Worm (Caenorhabditis elegans): Measurements from ENCODE around the gene F16B4.5.

Gene F16B4.5

DNA sequence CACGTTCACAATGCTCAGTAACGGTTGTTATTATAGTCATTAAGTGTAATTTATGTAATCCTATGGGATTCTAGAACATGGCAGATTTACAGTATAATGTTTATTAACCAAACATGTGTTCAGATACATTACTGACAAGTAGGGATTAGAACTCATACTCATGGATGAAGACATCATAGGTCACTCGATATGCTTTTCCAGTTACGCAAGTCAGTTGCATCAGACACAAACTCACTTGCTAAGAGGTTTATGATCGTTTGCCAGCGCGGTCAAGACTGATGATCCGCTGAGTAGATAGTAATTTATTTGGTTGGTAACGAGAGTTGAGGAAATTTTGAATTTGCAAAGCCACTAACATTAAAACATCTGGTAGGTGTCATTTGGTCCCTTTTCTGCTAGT, 13.6 kb upstream of the F16B4.5 start:
- TF ChIP-seq dao-5 (tag; optimal IDR thresholded peaks at IDR 0.05) (no peak), him-1 (tag; optimal IDR thresholded peaks at IDR 0.05) (no peak), W03F9.2 (tag; optimal IDR thresholded peaks at IDR 0.05) (no peak)

DNA sequence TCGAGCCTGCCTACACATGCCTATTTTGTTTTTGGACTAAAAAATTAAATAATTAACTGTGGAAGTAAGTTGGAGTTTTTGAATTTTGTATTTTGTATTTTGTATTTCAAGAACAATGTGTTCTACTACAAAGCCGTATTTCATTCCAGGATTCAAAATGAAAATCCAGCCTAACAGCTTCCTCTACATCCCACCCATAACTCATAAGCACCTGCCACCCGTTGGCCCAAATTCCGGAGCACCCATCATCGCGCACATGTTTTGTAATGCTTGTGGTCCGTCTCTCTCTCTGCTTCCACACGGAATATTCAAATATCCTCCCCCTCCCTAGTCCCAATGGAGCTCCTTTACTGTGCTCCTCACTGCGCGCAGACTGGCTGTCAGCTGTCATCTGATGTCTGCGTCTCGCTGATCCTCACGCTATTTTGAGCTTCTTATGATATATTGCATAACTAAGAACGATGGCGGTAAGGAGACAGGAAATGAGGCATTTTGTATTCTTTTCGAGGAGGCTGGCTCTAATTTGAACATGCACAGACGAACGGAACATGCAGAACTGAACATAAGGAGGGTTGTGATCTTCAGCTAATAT, 12.6 kb upstream of the F16B4.5 start:
- no peak for TF ChIP-seq W03F9.2 (tag; optimal IDR thresholded peaks at IDR 0.05)
- no peak for TF ChIP-seq him-1 (tag; optimal IDR thresholded peaks at IDR 0.05)
- TF ChIP-seq dao-5 (tag; optimal IDR thresholded peaks at IDR 0.05), result no peak

DNA sequence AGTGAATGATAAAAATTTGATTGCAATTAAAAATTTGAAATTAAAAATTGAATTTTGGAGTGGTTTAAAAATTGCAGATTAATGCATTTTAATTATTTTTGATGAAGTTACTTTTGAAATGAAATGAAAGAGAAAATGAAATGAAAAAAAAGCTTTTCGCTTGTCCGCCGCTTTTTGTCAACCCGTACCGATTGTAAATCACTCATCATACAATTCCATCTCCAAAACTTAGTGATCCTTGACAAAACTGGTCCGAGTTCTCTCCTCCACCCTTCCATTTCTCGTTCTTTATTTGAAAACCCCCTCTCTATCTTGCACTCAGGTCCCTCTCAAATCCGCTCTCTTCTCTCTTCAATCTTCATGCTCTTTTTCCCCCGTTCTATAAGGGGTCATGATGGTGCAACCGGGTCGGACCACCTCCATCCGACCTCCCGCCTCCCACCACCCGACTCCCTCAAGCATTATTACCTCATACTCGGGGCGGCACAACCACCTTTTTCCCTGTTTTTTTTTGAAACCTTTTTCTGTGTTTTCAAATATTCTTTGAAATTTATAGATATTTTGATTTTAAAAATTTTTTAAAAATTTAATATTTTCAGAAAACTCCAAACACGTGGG, 11.0 kb upstream of the F16B4.5 start:
- TF ChIP-seq him-1 (tag; optimal IDR thresholded peaks at IDR 0.05) (no peak), dao-5 (tag; optimal IDR thresholded peaks at IDR 0.05) (no peak), W03F9.2 (tag; optimal IDR thresholded peaks at IDR 0.05) (no peak)

DNA sequence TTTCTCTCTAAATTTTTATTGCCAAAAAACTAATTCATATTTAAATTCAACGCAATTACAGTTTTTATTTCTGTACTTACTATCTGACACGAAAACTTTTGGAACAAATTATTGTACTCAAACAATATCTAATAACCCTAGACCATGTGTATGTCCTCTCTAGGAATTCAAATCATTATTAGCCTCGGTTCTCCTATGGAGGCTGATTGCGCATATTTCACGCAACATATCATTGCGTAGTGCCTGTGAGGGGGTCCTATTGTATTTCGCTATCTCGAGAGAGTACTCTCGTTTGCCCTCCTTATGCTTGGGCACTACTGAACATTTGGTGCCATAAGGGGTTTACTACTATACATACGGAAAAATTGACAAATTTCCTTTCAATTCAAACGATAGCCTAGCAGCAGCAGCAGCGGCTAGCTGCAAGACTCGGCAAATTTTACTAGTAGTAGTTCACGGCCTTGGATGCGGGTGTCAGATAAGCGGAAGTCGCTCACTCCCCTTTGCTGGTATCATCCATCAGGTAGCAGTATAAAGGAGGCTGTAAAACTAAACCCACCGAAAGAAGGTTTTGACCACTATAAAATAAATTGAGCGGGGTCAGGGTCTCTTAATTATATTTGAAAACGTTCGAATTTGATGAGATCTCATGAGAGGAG, 9.5 kb upstream of the F16B4.5 start:
- TF ChIP-seq W03F9.2 (tag; optimal IDR thresholded peaks at IDR 0.05) (no peak), dao-5 (tag; optimal IDR thresholded peaks at IDR 0.05) (no peak), him-1 (tag; optimal IDR thresholded peaks at IDR 0.05) (no peak)

DNA sequence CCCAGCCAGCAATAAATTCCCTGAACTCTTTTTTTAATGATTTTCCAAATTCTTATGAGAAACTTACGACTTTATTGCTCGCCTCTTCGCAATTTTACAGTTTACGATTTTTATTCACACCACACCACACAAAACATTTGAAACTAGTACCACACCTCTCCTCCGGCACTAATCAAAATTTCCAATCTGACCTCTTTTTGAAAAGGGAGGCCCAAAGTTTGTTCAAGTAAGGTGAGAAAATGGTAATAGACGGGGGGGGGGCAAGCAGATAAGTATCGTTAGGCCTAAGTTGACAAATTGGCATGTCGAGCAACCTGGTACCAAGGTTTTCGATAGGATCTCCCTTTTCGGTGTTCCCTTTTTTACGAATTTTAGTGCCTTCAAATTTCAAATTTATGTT, 8.4 kb upstream of the F16B4.5 start:
- TF ChIP-seq him-1 (tag; optimal IDR thresholded peaks at IDR 0.05) (no peak), W03F9.2 (tag; optimal IDR thresholded peaks at IDR 0.05) (no peak), dao-5 (tag; optimal IDR thresholded peaks at IDR 0.05) (no peak)

DNA sequence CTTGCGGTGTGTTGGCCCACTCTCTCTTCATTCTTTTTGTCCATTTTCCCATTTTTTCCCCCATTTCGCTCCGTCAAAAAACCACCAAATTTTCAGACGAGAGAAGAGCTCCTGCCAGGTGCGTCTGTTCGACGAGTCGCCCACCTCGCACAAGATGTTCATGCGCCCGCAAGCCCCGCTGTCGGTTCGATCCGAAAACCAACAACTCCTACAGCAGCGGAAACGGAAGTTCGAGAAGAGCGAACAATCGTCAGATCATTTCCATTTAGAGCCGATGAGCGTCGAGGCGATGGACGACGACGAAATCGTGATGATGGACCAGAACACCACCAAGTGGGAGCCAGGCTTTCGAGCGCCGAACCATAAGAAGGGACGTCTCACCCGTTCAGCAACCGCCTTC, 5.0 kb upstream of the F16B4.5 start:
- TF ChIP-seq him-1 (tag; optimal IDR thresholded peaks at IDR 0.05) (no peak), W03F9.2 (tag; optimal IDR thresholded peaks at IDR 0.05) (no peak), dao-5 (tag; optimal IDR thresholded peaks at IDR 0.05) (no peak)

DNA sequence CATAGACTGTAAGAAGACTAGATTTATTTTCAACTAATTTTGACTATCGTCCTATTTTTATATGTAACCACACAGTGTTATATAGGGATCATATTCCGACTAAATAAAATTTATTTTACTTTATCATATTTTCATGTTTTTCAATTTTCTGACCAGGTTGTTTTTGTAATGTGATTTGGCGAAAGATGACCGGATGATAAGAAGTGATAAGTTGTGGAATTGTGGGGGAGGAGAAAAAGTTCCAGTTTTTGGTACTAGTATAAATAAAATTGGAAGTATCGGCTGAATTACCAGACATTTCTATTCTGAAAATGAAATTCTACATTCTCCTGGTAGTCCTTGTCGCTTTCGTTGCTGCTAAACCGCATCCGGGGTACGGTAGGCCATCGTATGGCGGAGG, 2.8 kb upstream of the F16B4.5 start, which contains the start of gene F16B4.7:
F16B4.7 (plus strand) TSS at position 301 of the 400 bp plus-strand sequence.
- TF ChIP-seq dao-5 (tag; optimal IDR thresholded peaks at IDR 0.05) (no peak), him-1 (tag; optimal IDR thresholded peaks at IDR 0.05) (no peak), W03F9.2 (tag; optimal IDR thresholded peaks at IDR 0.05) (no peak)

DNA sequence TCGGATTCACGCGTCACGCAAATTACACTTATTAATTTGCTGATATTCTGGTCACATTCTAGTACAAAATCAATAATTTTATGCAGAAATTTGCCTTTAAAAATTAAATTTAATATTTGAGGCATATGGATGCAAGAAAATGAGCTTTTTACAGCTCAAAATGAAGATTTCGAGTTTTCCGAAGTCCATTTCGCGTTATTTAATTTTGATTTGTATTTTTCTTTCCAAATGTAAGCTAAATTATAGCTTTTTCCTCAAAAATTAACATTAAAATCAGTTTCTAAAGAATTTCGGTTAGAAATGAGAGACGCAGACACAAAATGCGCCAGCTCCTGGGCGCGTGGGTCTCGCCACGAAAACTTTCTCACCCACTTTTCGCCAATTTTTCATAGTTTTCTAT, 1.3 kb upstream of the F16B4.5 start, which contains the start of gene F16B4.6:
F16B4.6 (plus strand) TSS at position 301 of the 400 bp plus-strand sequence.
- TF ChIP-seq dao-5 (tag; optimal IDR thresholded peaks at IDR 0.05) (no peak), W03F9.2 (tag; optimal IDR thresholded peaks at IDR 0.05) (no peak), him-1 (tag; optimal IDR thresholded peaks at IDR 0.05) (no peak)

DNA sequence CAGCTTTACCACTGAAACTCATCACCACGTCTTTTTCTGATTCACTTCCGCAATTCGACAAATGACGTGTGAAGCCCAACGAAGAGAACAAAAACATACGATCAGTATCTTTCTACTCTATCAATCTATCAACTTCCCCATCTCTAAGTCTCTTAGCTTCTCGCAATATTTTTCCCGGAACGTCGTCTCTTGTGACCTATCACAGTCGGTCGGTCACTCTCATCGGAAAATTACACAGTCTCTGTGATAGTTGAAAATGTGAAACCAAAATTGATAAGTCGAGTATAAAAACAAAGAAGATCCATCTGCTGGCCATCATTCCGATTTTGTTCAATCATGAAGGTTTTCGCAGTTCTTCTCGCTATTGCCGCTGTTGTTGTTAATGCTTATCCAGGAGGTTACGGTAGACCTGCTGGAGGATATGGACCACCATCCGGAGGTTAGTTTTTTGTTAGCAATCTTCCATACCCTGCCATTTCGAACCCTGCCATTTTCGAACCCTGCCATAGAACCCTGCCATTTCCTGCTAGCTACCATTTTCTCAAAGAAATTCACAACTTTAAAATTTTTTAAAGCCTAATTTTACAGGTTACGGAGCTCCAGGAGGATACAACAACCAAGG, 5.7 kb downstream of the F16B4.5 start, which contains the start of gene F16B4.4:
F16B4.4 (plus strand) TSS at position 221 of the 622 bp plus-strand sequence.
- TF ChIP-seq dao-5 (tag; optimal IDR thresholded peaks at IDR 0.05) (no peak), W03F9.2 (tag; optimal IDR thresholded peaks at IDR 0.05) (no peak), him-1 (tag; optimal IDR thresholded peaks at IDR 0.05) (no peak)

DNA sequence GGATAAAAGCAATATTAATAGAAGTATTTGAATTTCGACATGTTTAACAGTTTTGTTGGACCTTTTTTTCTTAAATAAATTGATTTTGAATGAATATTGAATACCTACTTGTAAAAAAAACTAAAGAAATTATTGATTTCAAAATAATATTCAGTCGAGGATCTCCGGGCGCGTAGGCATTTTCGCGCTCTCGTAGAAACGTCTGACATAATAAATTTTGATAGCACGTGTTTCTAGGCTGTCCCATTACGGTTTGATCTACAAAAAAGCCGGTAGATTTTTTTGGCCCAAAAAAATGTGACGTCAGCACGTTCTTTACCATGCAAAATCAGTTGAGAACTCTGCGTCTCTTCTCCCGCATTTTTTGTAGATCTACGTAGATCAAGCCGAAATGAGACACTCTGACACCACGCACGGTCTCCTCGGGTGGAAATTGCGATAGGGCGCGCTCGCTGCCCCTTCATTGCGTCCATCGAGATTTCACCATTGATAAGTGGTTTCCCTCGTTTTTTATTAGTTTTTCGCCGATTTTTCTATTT, 6.4 kb downstream of the F16B4.5 start:
- no peak for TF ChIP-seq W03F9.2 (tag; optimal IDR thresholded peaks at IDR 0.05)

DNA sequence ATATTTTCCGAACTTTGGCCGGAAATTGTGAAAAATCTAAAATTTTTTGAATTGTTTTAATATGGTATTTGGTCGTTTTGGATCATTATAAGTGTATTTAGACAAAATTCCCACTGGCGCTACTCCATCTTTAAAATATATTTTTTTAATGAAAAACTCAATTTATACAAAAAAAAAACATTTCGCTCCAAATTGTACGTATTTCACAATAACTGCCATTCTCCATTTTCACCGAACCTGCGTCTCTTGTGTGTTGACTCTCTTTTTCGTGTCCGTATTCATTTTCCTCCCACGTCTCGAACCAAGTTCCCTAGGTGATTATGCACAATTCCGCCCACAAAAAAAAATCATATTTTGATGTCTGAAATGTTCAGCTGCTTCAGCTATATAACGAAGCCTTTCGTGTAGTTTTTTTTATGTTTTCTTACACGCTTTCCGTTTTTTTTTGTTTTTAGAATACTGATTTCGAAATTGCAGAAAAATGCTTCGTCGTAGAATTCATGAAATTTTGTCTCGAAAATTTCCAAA, 12.4 kb downstream of the F16B4.5 start, which contains the start of gene F16B4.2:
F16B4.2 (plus strand) TSS at position 478 of the 528 bp plus-strand sequence.
- TF ChIP-seq W03F9.2 (tag; optimal IDR thresholded peaks at IDR 0.05) (no peak), him-1 (tag; optimal IDR thresholded peaks at IDR 0.05) (no peak), dao-5 (tag; optimal IDR thresholded peaks at IDR 0.05) (no peak)

DNA sequence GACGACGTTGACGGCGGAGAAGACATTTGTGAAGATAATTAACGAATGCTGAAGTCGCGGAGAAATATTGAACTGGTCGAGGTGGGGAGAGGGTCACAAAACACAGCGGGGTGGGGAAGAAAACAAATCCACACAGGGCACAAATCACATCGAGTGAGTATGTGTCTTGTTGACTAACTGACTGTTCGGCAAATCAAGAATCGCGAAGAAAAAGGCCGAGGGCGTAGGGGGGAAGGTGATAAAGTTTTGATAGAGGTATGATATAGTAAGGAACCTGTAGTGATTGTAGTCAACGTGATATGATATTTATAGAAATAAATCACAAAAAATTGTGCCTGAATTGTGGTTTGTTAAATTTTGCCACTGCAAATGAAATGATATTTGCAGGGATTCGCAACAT, 19.6 kb downstream of the F16B4.5 start, which contains the start of gene nhr-178:
nhr-178 (minus strand) TSS at position 164 of the 400 bp plus-strand sequence.
- TF ChIP-seq him-1 (tag; optimal IDR thresholded peaks at IDR 0.05), result no peak
- no peak for TF ChIP-seq W03F9.2 (tag; optimal IDR thresholded peaks at IDR 0.05)
- TF ChIP-seq dao-5 (tag; optimal IDR thresholded peaks at IDR 0.05), result no peak

DNA sequence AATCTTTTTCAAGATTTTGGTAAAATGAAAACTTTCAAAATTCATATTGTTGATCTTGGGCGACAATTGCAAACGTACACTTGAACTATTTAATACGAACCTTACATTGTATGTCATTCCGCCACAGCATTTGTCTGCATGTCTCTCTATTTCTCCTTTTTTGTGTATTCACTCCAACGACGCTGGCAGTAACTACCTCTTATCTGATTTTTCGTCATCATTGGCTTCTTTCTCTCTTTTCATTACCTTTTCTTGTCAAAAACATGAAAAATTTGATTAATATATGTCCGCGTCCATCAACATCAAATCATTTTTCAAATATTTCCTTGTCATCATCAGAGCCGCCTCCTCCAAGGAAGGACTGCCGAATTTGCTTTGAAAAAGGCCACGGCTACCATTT, 21.9 kb downstream of the F16B4.5 start, which contains the start of gene nhr-177:
nhr-177 (plus strand) TSS at position 167 of the 400 bp plus-strand sequence.
- TF ChIP-seq him-1 (tag; optimal IDR thresholded peaks at IDR 0.05), result no peak
- no peak for TF ChIP-seq W03F9.2 (tag; optimal IDR thresholded peaks at IDR 0.05)
- no peak for TF ChIP-seq dao-5 (tag; optimal IDR thresholded peaks at IDR 0.05)

Data from whole organism, L4/young adult.